Worm (Caenorhabditis elegans): Measurements from ENCODE around the gene ctsa-1.1.

Gene ctsa-1.1

DNA sequence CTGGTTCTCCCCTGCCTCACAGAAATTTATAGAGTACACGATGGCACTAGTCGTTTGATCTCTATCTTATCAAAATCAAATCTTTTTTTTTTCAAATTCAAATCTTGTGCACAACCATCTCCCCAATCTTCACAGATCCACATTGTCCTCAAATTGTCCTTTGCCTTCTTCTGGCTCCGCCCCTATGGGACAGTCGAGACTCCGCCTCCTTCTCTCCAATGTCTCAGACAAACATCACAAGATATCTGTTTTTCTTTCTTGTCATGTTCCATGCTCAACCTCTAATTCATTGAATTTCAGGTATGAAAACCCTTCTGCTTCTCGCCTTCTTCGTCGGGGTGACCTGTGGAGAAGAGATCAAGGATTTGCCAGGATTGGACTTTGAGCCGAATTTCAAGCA lies at the start of gene ctsa-1.1:
Gene ctsa-1.1 (plus strand): TSS at position 301 of the 400 bp plus-strand sequence.
- no peak for TF ChIP-seq blmp-1 (tag; optimal IDR thresholded peaks at IDR 0.05)
- TF ChIP-seq nhr-12 (tag; optimal IDR thresholded peaks at IDR 0.05) = no peak
- TF ChIP-seq lin-32 (GFP tag; optimal IDR thresholded peaks at IDR 0.05) = no peak
- TF ChIP-seq mls-2 (tag; optimal IDR thresholded peaks at IDR 0.05) = no peak
- TF ChIP-seq nhr-237 (tag; optimal IDR thresholded peaks at IDR 0.05) = no peak
- TF ChIP-seq unc-62 (GFP tag; optimal IDR thresholded peaks at IDR 0.05) = no peak
- TF ChIP-seq nhr-76 (tag; optimal IDR thresholded peaks at IDR 0.05) = no peak
- TF ChIP-seq lin-13 (tag; optimal IDR thresholded peaks at IDR 0.05) = no peak
- no peak for TF ChIP-seq mab-5 (tag; optimal IDR thresholded peaks at IDR 0.05)
- TF ChIP-seq bed-3 (GFP tag; optimal IDR thresholded peaks at IDR 0.05) = no peak

ce11 chrII:4689477-4689876 lies 48.0 kb upstream of the ctsa-1.1 start, which contains the start of gene F10G7.12:
F10G7.12 (plus strand) TSS chrII:4689777.
- TF ChIP-seq mab-5 (tag; optimal IDR thresholded peaks at IDR 0.05) (no peak), tbx-8 (GFP tag; optimal IDR thresholded peaks at IDR 0.05) (no peak), nhr-237 (tag; optimal IDR thresholded peaks at IDR 0.05) (no peak), ces-1 (GFP tag; optimal IDR thresholded peaks at IDR 0.05) (no peak)

ce11 chrII:4693129-4693528 lies 44.3 kb upstream of the ctsa-1.1 start, which contains the start of gene F10G7.5:
F10G7.5 (plus strand) TSS chrII:4693414.
- TF ChIP-seq unc-39 (tag; optimal IDR thresholded peaks at IDR 0.05) (no peak), pha-4 (tag; optimal IDR thresholded peaks at IDR 0.05) (peak; percentile 47), flh-1 (GFP tag; optimal IDR thresholded peaks at IDR 0.05) (no peak), ham-2 (GFP tag; optimal IDR thresholded peaks at IDR 0.05) (no peak), ceh-83 (GFP tag; optimal IDR thresholded peaks at IDR 0.05) (no peak)

DNA sequence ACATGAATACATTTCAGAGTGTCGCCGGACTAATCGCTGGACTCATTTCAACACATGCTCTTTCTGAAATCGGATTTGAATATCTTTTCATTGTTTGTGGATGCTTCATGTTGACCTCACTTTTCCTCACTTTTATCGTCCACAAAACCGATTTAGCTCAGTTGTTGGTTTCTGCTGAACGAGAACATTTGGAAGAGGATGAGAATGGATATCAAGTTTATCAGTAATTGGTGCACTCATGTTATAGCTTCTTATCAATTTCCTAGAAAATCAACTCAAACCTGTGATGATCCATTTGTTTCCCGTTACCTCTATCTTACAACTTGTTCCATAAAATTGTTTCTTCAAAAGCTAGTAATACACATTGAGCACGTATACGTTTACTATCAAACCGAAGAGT lies 41.4 kb upstream of the ctsa-1.1 start:
- no peak for TF ChIP-seq lsy-2 (tag; optimal IDR thresholded peaks at IDR 0.05)
- no peak for TF ChIP-seq ces-1 (GFP tag; optimal IDR thresholded peaks at IDR 0.05)
- no peak for TF ChIP-seq nhr-76 (tag; optimal IDR thresholded peaks at IDR 0.05)
- TF ChIP-seq M03D4.4 (tag; optimal IDR thresholded peaks at IDR 0.05) = no peak
- no peak for TF ChIP-seq snpc-4 (tag; optimal IDR thresholded peaks at IDR 0.05)
- TF ChIP-seq sem-2 (GFP tag; optimal IDR thresholded peaks at IDR 0.05) = no peak
- TF ChIP-seq bed-3 (GFP tag; optimal IDR thresholded peaks at IDR 0.05) = no peak
- TF ChIP-seq unc-120 (tag; optimal IDR thresholded peaks at IDR 0.05; ENCODE audit: poor library complexity, severe bottlenecking) = no peak
- TF ChIP-seq ham-2 (GFP tag; optimal IDR thresholded peaks at IDR 0.05) = no peak
- no peak for TF ChIP-seq nhr-28 (tag; optimal IDR thresholded peaks at IDR 0.05)
- no peak for TF ChIP-seq lin-32 (GFP tag; optimal IDR thresholded peaks at IDR 0.05)

ce11 chrII:4698266-4698771 lies 39.1 kb upstream of the ctsa-1.1 start, which contains the start of the genes rpn-5 and scc-1:
rpn-5 (minus strand) TSS chrII:4698427.
scc-1 (plus strand) TSS chrII:4698721.
- TF ChIP-seq pha-4 (tag; optimal IDR thresholded peaks at IDR 0.05) (peak; percentile 85), unc-39 (tag; optimal IDR thresholded peaks at IDR 0.05) (no peak), nhr-76 (tag; optimal IDR thresholded peaks at IDR 0.05) (no peak), nhr-237 (tag; optimal IDR thresholded peaks at IDR 0.05) (peak; percentile 71), mep-1 (tag; optimal IDR thresholded peaks at IDR 0.05) (peak; percentile 55), ceh-39 (tag; optimal IDR thresholded peaks at IDR 0.05) (peak; percentile 55), lsy-2 (tag; optimal IDR thresholded peaks at IDR 0.05) (peak; percentile 99), nhr-2 (tag; optimal IDR thresholded peaks at IDR 0.05) (no peak), ceh-83 (GFP tag; optimal IDR thresholded peaks at IDR 0.05) (no peak), elt-1 (tag; optimal IDR thresholded peaks at IDR 0.05; ENCODE audit: borderline replicate concordance, insufficient read depth) (no peak), ces-1 (GFP tag; optimal IDR thresholded peaks at IDR 0.05) (peak; percentile 80), mls-2 (tag; optimal IDR thresholded peaks at IDR 0.05) (no peak), unc-62 (GFP tag; optimal IDR thresholded peaks at IDR 0.05) (peak; percentile 88), bed-3 (GFP tag; optimal IDR thresholded peaks at IDR 0.05) (no peak), tbx-8 (GFP tag; optimal IDR thresholded peaks at IDR 0.05) (no peak), snpc-4 (tag; optimal IDR thresholded peaks at IDR 0.05) (no peak), lin-32 (GFP tag; optimal IDR thresholded peaks at IDR 0.05) (no peak), blmp-1 (tag; optimal IDR thresholded peaks at IDR 0.05) (no peak), flh-1 (GFP tag; optimal IDR thresholded peaks at IDR 0.05) (no peak), ztf-11 (tag; optimal IDR thresholded peaks at IDR 0.05) (no peak), sptf-1 (tag; optimal IDR thresholded peaks at IDR 0.05) (peak; percentile 8), lin-13 (tag; optimal IDR thresholded peaks at IDR 0.05) (peak; percentile 42), M03D4.4 (tag; optimal IDR thresholded peaks at IDR 0.05) (no peak), hlh-1 (tag; optimal IDR thresholded peaks at IDR 0.05) (peak; percentile 43), unc-120 (tag; optimal IDR thresholded peaks at IDR 0.05; ENCODE audit: poor library complexity, severe bottlenecking) (no peak), mab-5 (tag; optimal IDR thresholded peaks at IDR 0.05) (no peak), cnd-1 (tag; optimal IDR thresholded peaks at IDR 0.05) (no peak), elt-3 (tag; optimal IDR thresholded peaks at IDR 0.05) (no peak), ceh-43 (GFP tag; optimal IDR thresholded peaks at IDR 0.05) (no peak), nhr-12 (tag; optimal IDR thresholded peaks at IDR 0.05) (no peak), nhr-28 (tag; optimal IDR thresholded peaks at IDR 0.05) (no peak), drap-1 (GFP tag; optimal IDR thresholded peaks at IDR 0.05) (no peak), sem-2 (GFP tag; optimal IDR thresholded peaks at IDR 0.05) (no peak), zip-8 (tag; optimal IDR thresholded peaks at IDR 0.05) (no peak), ham-2 (GFP tag; optimal IDR thresholded peaks at IDR 0.05) (no peak)

All from whole organism, mixed stage, embryonic.